Worm (Caenorhabditis elegans): ENCODE data around the gene irg-2.

DNA sequence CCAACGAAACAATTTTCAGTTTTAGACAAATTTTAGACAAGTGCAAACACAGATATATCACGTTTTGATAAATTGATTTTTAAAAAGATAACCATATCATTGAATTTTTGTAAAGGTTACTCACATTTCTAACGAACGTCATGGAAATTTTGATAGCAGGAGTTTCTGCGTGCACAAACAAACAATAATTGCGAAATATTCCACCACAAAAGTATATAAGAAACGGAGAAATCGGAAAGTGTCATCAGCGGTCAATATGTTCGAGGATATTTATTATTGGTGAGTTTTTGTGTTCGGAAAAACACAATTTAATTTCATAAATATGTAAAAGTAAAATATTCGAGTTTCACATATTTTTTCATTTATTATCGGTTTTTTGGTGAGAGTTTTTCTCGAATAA lies 7.7 kb upstream of the irg-2 start, which contains the start of gene C49G7.7:
- TF ChIP-seq unc-55 (GFP tag; optimal IDR thresholded peaks at IDR 0.05): no peak
- TF ChIP-seq nhr-129 (tag; optimal IDR thresholded peaks at IDR 0.05): no peak
- TF ChIP-seq zag-1 (tag; optimal IDR thresholded peaks at IDR 0.05): no peak
- TF ChIP-seq ama-1 (optimal IDR thresholded peaks at IDR 0.05): no peak
- TF ChIP-seq elt-3 (tag; optimal IDR thresholded peaks at IDR 0.05): no peak
- no peak for TF ChIP-seq nhr-21 (tag; optimal IDR thresholded peaks at IDR 0.05)
- TF ChIP-seq lin-39 (tag; optimal IDR thresholded peaks at IDR 0.05): no peak
- TF ChIP-seq nhr-12 (tag; optimal IDR thresholded peaks at IDR 0.05): no peak
- no peak for TF ChIP-seq skn-1 (tag; optimal IDR thresholded peaks at IDR 0.05)
- no peak for TF ChIP-seq unc-39 (tag; optimal IDR thresholded peaks at IDR 0.05)
- no peak for TF ChIP-seq fos-1 (tag; optimal IDR thresholded peaks at IDR 0.05)
- no peak for TF ChIP-seq mdl-1 (tag; optimal IDR thresholded peaks at IDR 0.05)
- no peak for TF ChIP-seq peb-1 (tag; optimal IDR thresholded peaks at IDR 0.05)
- TF ChIP-seq alr-1 (tag; optimal IDR thresholded peaks at IDR 0.05): no peak

Measured in whole organism, L2 larva.